Fruit fly (Drosophila melanogaster): ENCODE measurements around the gene ppk21.

ppk21 gene

dm6 chr3R:29696359-29696758 is 31.8 kb downstream of the ppk21 start (continued):
- TF ChIP-seq lmd (GFP tag; IDR thresholded peaks at IDR 0.05) = peak; percentile 19; the same call in 1 of the 2 replicates
- TF ChIP-seq CG11504 (tag; optimal IDR thresholded peaks at IDR 0.05) = peak; percentile 17
- TF ChIP-seq ci (GFP tag; IDR thresholded peaks at IDR 0.05) = 0 out of 3 replicates have a peak, but pooled peaks have one; percentile 24
- peak; percentile 61; the same call in 1 of the 2 replicates for TF ChIP-seq CG8765 (GFP tag; IDR thresholded peaks at IDR 0.05)
- no peak for TF ChIP-seq CrebB (tag; optimal IDR thresholded peaks at IDR 0.05)
- TF ChIP-seq fd102C (GFP tag; optimal IDR thresholded peaks at IDR 0.05) = peak; percentile 28
- peak; percentile 67 for TF ChIP-seq CG4404 (GFP tag; IDR thresholded peaks at IDR 0.05)
- peak; percentile 37 for TF ChIP-seq CG12391 (tag; optimal IDR thresholded peaks at IDR 0.05)
- peak; percentile 10 for TF ChIP-seq Atf3 (GFP tag; optimal IDR thresholded peaks at IDR 0.05)
- TF ChIP-seq Elba2 (GFP tag; optimal IDR thresholded peaks at IDR 0.05) = peak; percentile 40
- peak; percentile 9 for TF ChIP-seq zf30C (GFP tag; optimal IDR thresholded peaks at IDR 0.05)
- TF ChIP-seq CG17802 (tag; optimal IDR thresholded peaks at IDR 0.05) = peak; percentile 21
- TF ChIP-seq Chrac-16 (GFP tag; optimal IDR thresholded peaks at IDR 0.05) = peak; percentile 34

- TF ChIP-seq Eip74EF (GFP tag; optimal IDR thresholded peaks at IDR 0.05) (no peak), CG17568 (GFP tag; optimal IDR thresholded peaks at IDR 0.05) (no peak), Blimp-1 (GFP tag; optimal IDR thresholded peaks at IDR 0.05) (no peak), ken (GFP tag; IDR thresholded peaks at IDR 0.05) (no peak), Opbp (GFP tag; IDR thresholded peaks at IDR 0.05; ENCODE audit: partially characterized antibody) (no peak), CG12104 (GFP tag; optimal IDR thresholded peaks at IDR 0.05) (no peak), CG10274 (GFP tag; optimal IDR thresholded peaks at IDR 0.05) (no peak), br (optimal IDR thresholded peaks at IDR 0.05) (no peak), YL-1 (GFP tag; optimal IDR thresholded peaks at IDR 0.05) (no peak), tup (GFP tag; optimal IDR thresholded peaks at IDR 0.05) (no peak), E2f1 (GFP tag; IDR thresholded peaks at IDR 0.05) (no peak), tll (GFP tag; optimal IDR thresholded peaks at IDR 0.05) (peak in 1 of 2 experiments; percentile 41), HLH3B (GFP tag; IDR thresholded peaks at IDR 0.05) (no peak), D (optimal IDR thresholded peaks at IDR 0.05) (peak; percentile 94), D (GFP tag; optimal IDR thresholded peaks at IDR 0.05) (no peak), Ets65A (GFP tag) (peak; percentile 56)
These were observed 33.3 kb downstream of the ppk21 start for dm6 chr3R:29697841-29698240.

dm6 chr3R:29699220-29699619 is 34.6 kb downstream of the ppk21 start:
- TF ChIP-seq CG12155 (GFP tag; optimal IDR thresholded peaks at IDR 0.05) (no peak), H15 (GFP tag; IDR thresholded peaks at IDR 0.05) (peak; percentile 65; the same call in 1 of the 3 replicates), E2f1 (GFP tag; IDR thresholded peaks at IDR 0.05) (peak; percentile 50), CG7372 (GFP tag; IDR thresholded peaks at IDR 0.05) (no peak), CG34422 (GFP tag; IDR thresholded peaks at IDR 0.05) (peak; percentile 7; the same call in 1 of the 3 replicates), ham (GFP tag; IDR thresholded peaks at IDR 0.05) (no peak), CG10267 (tag; optimal IDR thresholded peaks at IDR 0.05) (no peak), CG1792 (GFP tag; optimal IDR thresholded peaks at IDR 0.05) (no peak), bowl (GFP tag; IDR thresholded peaks at IDR 0.05) (no peak), salm (tag; optimal IDR thresholded peaks at IDR 0.05) (peak; percentile 3), Ptx1 (GFP tag; IDR thresholded peaks at IDR 0.05) (peak; percentile 72), peb (GFP tag; IDR thresholded peaks at IDR 0.05) (peak; percentile 51), CG10543 (GFP tag; optimal IDR thresholded peaks at IDR 0.05) (no peak), CG6765 (GFP tag; optimal IDR thresholded peaks at IDR 0.05) (no peak), zfh1 (GFP tag; IDR thresholded peaks at IDR 0.05) (peak; percentile 72), unpg (GFP tag; optimal IDR thresholded peaks at IDR 0.05) (peak; percentile 67), dan (GFP tag; IDR thresholded peaks at IDR 0.05) (peak; percentile 65; the same call in 1 of the 2 replicates), Med (GFP tag) (peak; percentile 78), Bteb2 (GFP tag; optimal IDR thresholded peaks at IDR 0.05) (no peak), bsh (GFP tag; optimal IDR thresholded peaks at IDR 0.05) (peak in 1 of 2 experiments; percentile 50), repo (GFP tag; optimal IDR thresholded peaks at IDR 0.05) (no peak), Gug (GFP tag; IDR thresholded peaks at IDR 0.05) (no peak), CG14860 (GFP tag; IDR thresholded peaks at IDR 0.05; ENCODE audit: partially characterized antibody) (no peak)

Measured in whole organism, embryonic.